Fruit fly (Drosophila melanogaster) ovary, adult (tissue): Measurements from ENCODE around the gene Ank.

Source experiments
- CG17801 ChIP-seq: fragments of 200-800 bp; optimal IDR thresholded peaks from 2 replicates; lab custom pipeline; 2019; ENCODE audit warnings: missing biosample characterization, mild to moderate bottlenecking, missing genetic modification characterization, moderate library complexity; ENCODE audit not compliant: partially characterized antibody

The Ank gene

dm6 chr4:129644-130272, at the start of gene Ank:
TSS of gene Ank (minus strand) at chr4:129849.
- TF ChIP-seq CG17801 (GFP tag; lab: Kevin White, UChicago), result no peak

dm6 chr4:175245-175644, 45.6 kb upstream of the Ank start, which contains the start of gene CG33978:
TSS of gene CG33978 (minus strand) at chr4:175639.
- no peak for TF ChIP-seq CG17801 (GFP tag; lab: Kevin White, UChicago)

- TF ChIP-seq CG17801 (GFP tag; lab: Kevin White, UChicago), result no peak
Measured at dm6 chr4:174526-174925, 44.9 kb upstream of the Ank start.

DNA sequence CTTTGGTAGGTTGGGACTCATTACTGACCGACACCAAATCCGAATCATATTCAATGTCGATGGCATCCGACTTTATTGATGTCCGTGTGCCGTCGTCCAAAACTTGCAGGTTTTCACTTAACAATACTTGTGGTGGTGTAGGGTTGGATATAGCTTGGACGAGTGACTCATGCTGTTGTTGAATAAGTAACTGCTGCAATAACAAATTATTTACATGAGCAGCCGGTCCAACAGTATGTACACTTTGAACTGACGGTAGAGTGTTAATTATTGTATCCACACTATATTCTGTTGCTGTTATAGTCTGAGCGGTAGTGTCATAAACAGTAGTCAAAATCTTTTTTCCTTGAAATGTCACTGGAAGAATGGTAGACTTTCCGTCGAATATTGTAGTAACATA, 37.9 kb upstream of the Ank start:
- no peak for TF ChIP-seq CG17801 (GFP tag; lab: Kevin White, UChicago)

DNA sequence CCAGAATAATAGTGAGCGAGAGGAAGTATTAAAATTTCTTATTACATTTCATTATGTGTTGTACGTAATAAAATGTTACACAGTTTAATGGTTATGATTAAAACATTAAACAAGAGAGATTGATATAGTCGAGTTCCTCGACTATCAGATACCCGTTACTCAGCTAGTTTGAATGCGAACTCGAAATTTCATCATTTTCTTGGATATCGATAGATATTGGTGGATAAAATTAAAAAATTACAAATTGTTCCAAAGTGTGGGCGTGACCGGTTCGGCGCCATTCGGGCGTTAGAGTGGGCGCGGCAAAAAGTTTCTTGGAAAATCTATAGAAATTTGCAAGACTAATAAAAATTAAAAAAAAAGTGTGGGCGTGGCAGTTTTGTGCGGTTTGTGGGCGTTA, 35.5 kb upstream of the Ank start:
- TF ChIP-seq CG17801 (GFP tag; lab: Kevin White, UChicago), result no peak

DNA sequence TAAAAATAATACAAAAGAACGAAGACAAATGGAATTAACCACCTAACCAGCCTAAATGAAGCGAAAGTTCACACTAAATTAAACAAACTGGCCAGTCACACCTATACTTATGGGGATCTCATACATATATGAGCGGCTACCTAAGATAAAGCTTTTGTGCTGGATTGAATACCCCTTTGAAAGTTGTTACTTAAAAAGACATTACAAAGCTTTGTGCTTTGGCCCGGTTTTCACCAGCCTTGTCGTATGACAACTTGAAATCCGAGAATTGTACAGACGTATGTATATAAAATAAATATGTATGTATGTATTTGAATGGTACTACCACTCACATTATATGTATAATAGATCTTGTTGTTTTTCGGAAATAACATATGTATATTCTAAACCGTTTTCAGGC, 26.3 kb upstream of the Ank start, which contains the start of gene CG31997:
CG31997 (minus strand) TSS at position 84 of the 400 bp plus-strand sequence.
- no peak for TF ChIP-seq CG17801 (GFP tag; lab: Kevin White, UChicago)

DNA sequence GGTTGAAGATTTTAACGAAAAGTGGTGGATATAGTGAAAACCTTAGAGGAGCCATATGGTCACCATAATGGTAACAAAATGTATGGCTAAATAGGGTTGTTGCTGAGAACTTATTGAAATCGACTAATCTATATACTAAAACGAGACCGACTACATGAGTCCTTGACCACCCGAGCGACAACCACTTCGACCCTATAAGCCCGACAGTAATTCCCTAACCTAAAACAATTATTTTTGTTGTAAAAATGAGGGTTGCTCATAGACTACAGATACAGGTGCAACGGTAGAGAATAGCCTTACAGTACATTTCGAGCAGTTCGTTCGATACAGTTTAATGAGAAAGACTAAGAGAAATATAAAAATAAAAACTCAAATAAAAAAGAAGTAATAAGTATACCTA, 20.8 kb upstream of the Ank start, which contains the start of gene CG32006:
CG32006 (plus strand) TSS at position 312 of the 400 bp plus-strand sequence.
- TF ChIP-seq CG17801 (GFP tag; lab: Kevin White, UChicago), result no peak

DNA sequence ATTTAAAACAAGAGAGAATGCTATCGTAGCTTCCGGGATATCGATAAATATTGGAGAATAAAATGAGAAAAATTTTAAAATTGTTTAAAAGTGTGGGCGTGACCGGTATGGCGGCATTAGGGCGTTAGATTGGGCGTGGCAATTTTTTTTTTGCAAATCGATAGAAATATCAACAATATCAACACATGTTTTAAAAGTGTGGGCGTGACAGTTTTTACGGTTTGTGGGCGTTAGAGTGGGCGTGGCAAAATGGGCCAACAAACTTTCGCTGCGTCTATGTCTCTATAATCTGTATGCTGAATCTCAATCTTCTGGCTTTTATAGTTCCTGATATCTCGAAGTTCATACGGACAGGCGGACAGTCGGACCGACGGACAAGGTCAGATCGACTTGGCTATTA, 19.5 kb upstream of the Ank start:
- TF ChIP-seq CG17801 (GFP tag; lab: Kevin White, UChicago), result no peak

- TF ChIP-seq CG17801 (GFP tag; lab: Kevin White, UChicago), result no peak
Measured at dm6 chr4:135953-136352, 6.3 kb upstream of the Ank start.

DNA sequence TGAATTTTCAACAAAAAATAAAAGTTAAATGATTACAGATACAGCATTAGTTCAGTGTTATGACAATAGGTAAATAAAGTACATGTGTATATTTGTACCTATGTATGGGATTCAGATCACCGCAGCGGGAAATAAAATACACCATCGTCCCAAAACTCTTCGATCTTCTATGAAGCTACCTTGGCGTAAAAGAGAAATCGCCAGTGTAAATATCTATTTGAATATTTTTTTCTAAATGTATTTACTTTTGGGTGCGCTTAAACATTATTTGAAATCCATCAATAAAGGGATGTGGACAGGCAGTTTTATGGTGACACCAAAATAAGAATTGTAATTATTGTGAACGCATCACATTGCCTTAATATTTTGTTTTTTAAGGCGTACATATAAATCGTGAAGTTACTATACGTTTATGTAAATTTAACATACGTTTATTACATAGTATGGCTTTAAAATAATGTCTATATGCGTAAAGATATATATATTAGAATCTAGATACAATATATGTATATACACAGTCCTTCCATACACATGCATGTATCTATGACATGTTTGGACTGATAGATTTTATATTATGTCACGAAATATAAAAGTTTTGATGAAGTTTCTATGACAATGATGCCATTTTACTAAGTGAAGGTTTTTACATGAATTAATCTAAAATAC, 2.4 kb upstream of the Ank start, which contains the start of gene anne:
anne (plus strand) TSS at position 263 of the 666 bp plus-strand sequence.
- peak; percentile 2 for TF ChIP-seq CG17801 (GFP tag; lab: Kevin White, UChicago)

DNA sequence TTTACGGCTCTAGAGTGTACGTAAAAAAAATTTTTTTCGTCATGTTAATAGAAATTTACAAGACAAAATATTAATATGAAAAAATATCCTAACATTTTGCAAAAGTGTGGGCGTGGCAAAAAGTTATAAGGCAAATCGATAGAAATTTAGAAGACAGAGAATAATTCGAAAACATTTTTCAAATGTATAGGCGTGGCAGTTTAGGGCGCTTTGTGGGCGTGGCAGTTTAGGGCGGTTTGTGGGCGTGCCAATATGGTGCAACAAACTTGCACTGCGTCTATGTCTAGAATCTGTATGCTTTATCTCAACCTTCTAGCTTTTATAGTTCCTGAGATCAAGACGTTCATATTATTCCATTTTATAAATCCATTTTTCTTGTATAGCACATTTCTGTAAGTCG, 1.3 kb upstream of the Ank start:
- no peak for TF ChIP-seq CG17801 (GFP tag; lab: Kevin White, UChicago)

DNA sequence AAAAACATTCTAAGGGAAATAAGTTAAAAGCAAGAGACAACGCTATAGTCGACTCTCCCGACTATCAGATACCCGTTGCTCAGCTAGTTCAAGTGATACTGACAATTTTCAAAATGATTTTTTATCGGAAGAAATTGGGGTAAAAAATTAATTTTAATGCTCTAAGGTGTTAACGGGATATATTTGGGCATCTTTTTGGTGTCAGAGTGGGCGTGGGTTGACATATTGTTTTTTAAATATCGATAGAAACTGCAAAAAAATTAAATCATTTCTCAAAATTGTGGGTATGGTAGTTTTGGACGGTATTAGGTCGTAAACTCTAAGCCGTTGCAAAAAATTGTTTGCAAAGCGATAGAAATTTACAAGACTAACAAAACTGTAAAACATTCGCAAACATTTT, 909 bp upstream of the Ank start:
- TF ChIP-seq CG17801 (GFP tag; lab: Kevin White, UChicago), result no peak

dm6 chr4:128884-129457, 678 bp downstream of the Ank start:
- no peak for TF ChIP-seq CG17801 (GFP tag; lab: Kevin White, UChicago)

dm6 chr4:102155-102554, 27.5 kb downstream of the Ank start:
- no peak for TF ChIP-seq CG17801 (GFP tag; lab: Kevin White, UChicago)

DNA sequence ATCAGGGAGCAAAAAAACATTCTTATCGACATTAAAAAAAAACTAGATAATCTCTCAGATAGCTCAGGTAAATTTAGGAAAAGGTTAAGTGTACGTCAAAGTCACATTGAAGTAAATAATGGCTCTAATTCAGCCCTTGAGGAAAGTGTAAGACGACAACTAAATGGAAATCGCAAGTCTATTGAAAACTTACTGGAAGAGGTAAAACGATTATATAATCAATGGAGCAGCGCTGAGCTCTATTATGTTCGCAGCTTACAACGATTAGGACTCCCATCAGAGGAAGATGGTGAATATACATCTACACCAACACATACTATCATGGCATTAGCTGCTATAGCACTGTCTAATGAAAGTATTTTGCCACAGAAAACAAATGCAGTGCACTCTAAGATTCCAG, 37.6 kb downstream of the Ank start:
- TF ChIP-seq CG17801 (GFP tag; lab: Kevin White, UChicago), result no peak

- TF ChIP-seq CG17801 (GFP tag; lab: Kevin White, UChicago), result no peak
Measured at dm6 chr4:89709-90108, 39.9 kb downstream of the Ank start.
